Worm (Caenorhabditis elegans) whole organism, late embryonic: ENCODE measurements around the gene fbxc-44.

ENCODE experiments used
- C08G9.2 ChIP-seq: sonication (generic microtip); optimal IDR thresholded peaks from 2 replicates; lab custom pipeline; 2016; ENCODE audit warnings: mild to moderate bottlenecking, missing genetic modification characterization, moderate library complexity, missing compliant biosample characterization
- K02D7.2 ChIP-seq: sonication (generic microtip); optimal IDR thresholded peaks from 2 replicates; lab custom pipeline; 2017; ENCODE audit warnings: mild to moderate bottlenecking, missing genetic modification characterization, missing compliant biosample characterization
- ama-1 ChIP-seq: fragments of 150-350 bp; optimal IDR thresholded peaks from 2 replicates; lab custom pipeline; 2014
- ceh-48 ChIP-seq: sonication (generic microtip); optimal IDR thresholded peaks from 2 replicates; lab custom pipeline; 2016; ENCODE audit warnings: missing genetic modification characterization, inconsistent platforms, missing compliant biosample characterization
- ceh-9 ChIP-seq: sonication (generic microtip); optimal IDR thresholded peaks from 2 replicates; lab custom pipeline; 2016; ENCODE audit warnings: mild to moderate bottlenecking, missing genetic modification characterization, inconsistent platforms, missing compliant biosample characterization
- hlh-30 ChIP-seq: sonication (generic microtip); optimal IDR thresholded peaks from 2 replicates; lab custom pipeline; 2017; ENCODE audit warnings: antibody characterized with exemption, missing genetic modification characterization, missing compliant biosample characterization; ENCODE audit not compliant: insufficient read depth
- lin-11 ChIP-seq: fragments of 200-800 bp; sonication (Bioruptor generic); optimal IDR thresholded peaks from 2 replicates; lab custom pipeline; 2018; ENCODE audit warnings: mild to moderate bottlenecking, missing genetic modification characterization, missing compliant biosample characterization
- pqm-1 ChIP-seq: sonication (generic microtip); optimal IDR thresholded peaks from 2 replicates; lab custom pipeline; 2016; ENCODE audit warnings: missing genetic modification characterization, missing compliant biosample characterization
- rnt-1 ChIP-seq: sonication (generic microtip); optimal IDR thresholded peaks from 2 replicates; lab custom pipeline; 2016; ENCODE audit warnings: missing genetic modification characterization, missing compliant biosample characterization
- sox-4 ChIP-seq: sonication (generic microtip); optimal IDR thresholded peaks from 2 replicates; lab custom pipeline; 2017; ENCODE audit warnings: mild to moderate bottlenecking, missing genetic modification characterization, inconsistent platforms, missing compliant biosample characterization
- tbx-2 ChIP-seq: sonication (generic microtip); optimal IDR thresholded peaks from 2 replicates; lab custom pipeline; 2016; ENCODE audit warnings: missing genetic modification characterization, missing compliant biosample characterization

DNA sequence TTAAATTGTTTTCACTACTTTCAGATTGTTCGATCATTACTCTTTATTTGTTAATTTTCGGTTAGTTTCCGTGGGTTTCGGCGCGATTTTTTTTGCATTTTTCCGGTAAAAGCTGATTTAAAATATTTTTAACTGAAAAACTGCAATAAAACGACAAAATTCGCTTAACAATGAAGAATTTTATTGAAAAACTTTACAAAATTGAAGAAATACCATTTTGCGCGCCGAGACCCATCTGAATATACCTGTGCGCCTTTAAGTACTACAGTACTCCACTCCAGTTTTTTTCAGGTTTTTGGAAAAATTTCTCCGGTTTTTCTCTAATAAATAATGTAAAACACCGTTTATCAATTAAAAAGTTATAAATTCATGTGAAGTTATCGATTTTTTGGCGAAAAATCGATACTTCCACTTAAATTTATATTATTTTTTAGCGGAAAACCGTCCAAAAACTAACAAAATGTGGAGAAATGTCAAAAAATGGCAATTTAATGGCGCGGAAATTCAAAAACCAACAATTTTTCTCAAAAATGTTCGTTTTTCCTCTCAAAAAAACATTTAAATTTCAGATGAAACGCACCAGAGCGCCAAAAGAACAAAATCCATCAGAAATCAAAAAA lies 6.6 kb downstream of the fbxc-44 start, which contains the start of gene C16A11.10:
- TF ChIP-seq lin-11 (tag; lab: Kevin White, UChicago) (no peak), ama-1 (lab: Kevin White, UChicago) (no peak), pqm-1 (tag; lab: Kevin White, UChicago) (no peak), tbx-2 (no peak), K02D7.2 (tag; lab: Kevin White, UChicago) (no peak), rnt-1 (tag; lab: Kevin White, UChicago) (no peak), ceh-48 (tag; lab: Kevin White, UChicago) (no peak), C08G9.2 (no peak), sox-4 (tag; lab: Kevin White, UChicago) (no peak), hlh-30 (tag; lab: Kevin White, UChicago) (no peak), ceh-9 (tag; lab: Kevin White, UChicago) (no peak)
